Worm (Caenorhabditis elegans): ENCODE data around the gene K10G4.5.

DNA sequence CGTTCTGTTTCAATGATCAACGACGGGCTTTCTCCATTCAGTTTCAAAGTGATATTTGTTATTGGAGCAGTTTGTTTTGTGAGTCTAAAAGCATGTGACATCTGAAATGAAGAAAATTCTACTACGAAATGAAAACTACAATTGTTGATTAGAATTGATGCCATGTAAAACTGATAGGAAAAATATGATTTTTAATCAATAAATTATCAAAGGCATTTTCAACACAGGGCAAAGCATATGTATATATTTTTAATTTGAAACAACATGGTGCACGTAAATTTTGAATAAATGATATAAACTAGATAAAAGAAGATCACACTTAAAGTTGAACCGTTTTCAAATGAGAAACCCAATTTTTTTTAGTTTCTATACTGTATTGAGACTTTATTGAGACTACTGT is at the start of gene K10G4.5:
- TF ChIP-seq elt-3 (tag; optimal IDR thresholded peaks at IDR 0.05) (no peak), snpc-4 (tag; optimal IDR thresholded peaks at IDR 0.05) (no peak), ztf-11 (tag; optimal IDR thresholded peaks at IDR 0.05) (no peak), ama-1 (optimal IDR thresholded peaks at IDR 0.05) (no peak), elt-1 (tag; optimal IDR thresholded peaks at IDR 0.05) (no peak), nhr-77 (tag; optimal IDR thresholded peaks at IDR 0.05) (no peak), mdl-1 (tag; optimal IDR thresholded peaks at IDR 0.05) (no peak), ceh-82 (tag; optimal IDR thresholded peaks at IDR 0.05) (no peak)
